Fruit fly (Drosophila melanogaster): Measurements from ENCODE around the gene FoxK.

Gene FoxK

dm6 chr3L:11089805-11090440 lies 30.7 kb downstream of the FoxK start (continued):
- TF ChIP-seq Sox15 (GFP tag; optimal IDR thresholded peaks at IDR 0.05): peak; percentile 8
- peak; percentile 60 for TF ChIP-seq lz (GFP tag; optimal IDR thresholded peaks at IDR 0.05)
- peak; percentile 61 for TF ChIP-seq CG10631 (GFP tag; optimal IDR thresholded peaks at IDR 0.05)
- TF ChIP-seq CG11762 (GFP tag; optimal IDR thresholded peaks at IDR 0.05; ENCODE audit: insufficient read depth): peak; percentile 50
- peak; percentile 55 for TF ChIP-seq CG3919 (GFP tag; optimal IDR thresholded peaks at IDR 0.05)
- TF ChIP-seq fkh (GFP tag; optimal IDR thresholded peaks at IDR 0.05): peak; percentile 92
- no peak for TF ChIP-seq Hr38 (GFP tag; optimal IDR thresholded peaks at IDR 0.05)
- peak; percentile 90 for TF ChIP-seq CG32006 (GFP tag; optimal IDR thresholded peaks at IDR 0.05)
- TF ChIP-seq CG16779 (tag; optimal IDR thresholded peaks at IDR 0.05): peak; percentile 3
- TF ChIP-seq CG3032 (tag; optimal IDR thresholded peaks at IDR 0.05): peak; percentile 11
- TF ChIP-seq Lpt (GFP tag; optimal IDR thresholded peaks at IDR 0.05): peak; percentile 71
- peak; percentile 54 for TF ChIP-seq CG31627 (GFP tag; optimal IDR thresholded peaks at IDR 0.05)
- peak; percentile 49 for TF ChIP-seq Eip75B (GFP tag; optimal IDR thresholded peaks at IDR 0.05)
- TF ChIP-seq cyc (GFP tag; optimal IDR thresholded peaks at IDR 0.05): peak; percentile 42
- peak; percentile 79 for TF ChIP-seq CG8119 (GFP tag; IDR thresholded peaks at IDR 0.05)
- TF ChIP-seq net (GFP tag; optimal IDR thresholded peaks at IDR 0.05): peak; percentile 84
- no peak for TF ChIP-seq Eip93F (GFP tag; optimal IDR thresholded peaks at IDR 0.05)
- peak; percentile 12 for TF ChIP-seq CG7368 (GFP tag; optimal IDR thresholded peaks at IDR 0.05)
- TF ChIP-seq CG1621 (tag; optimal IDR thresholded peaks at IDR 0.05): no peak
- no peak for TF ChIP-seq Blimp-1 (GFP tag; optimal IDR thresholded peaks at IDR 0.05)
- peak; percentile 28 to 57 for TF ChIP-seq ss (GFP tag; optimal IDR thresholded peaks at IDR 0.05)
- peak; percentile 15 for TF ChIP-seq spab (GFP tag; optimal IDR thresholded peaks at IDR 0.05)
- TF ChIP-seq Eip78C (GFP tag): peak; percentile 92
- peak; percentile 62 for TF ChIP-seq Hr39 (GFP tag; optimal IDR thresholded peaks at IDR 0.05)
- peak; percentile 50 for TF ChIP-seq CG6792 (GFP tag; optimal IDR thresholded peaks at IDR 0.05)
- peak; percentile 88 for TF ChIP-seq svp (GFP tag)
- TF ChIP-seq CG4318 (GFP tag; optimal IDR thresholded peaks at IDR 0.05): peak; percentile 77

DNA sequence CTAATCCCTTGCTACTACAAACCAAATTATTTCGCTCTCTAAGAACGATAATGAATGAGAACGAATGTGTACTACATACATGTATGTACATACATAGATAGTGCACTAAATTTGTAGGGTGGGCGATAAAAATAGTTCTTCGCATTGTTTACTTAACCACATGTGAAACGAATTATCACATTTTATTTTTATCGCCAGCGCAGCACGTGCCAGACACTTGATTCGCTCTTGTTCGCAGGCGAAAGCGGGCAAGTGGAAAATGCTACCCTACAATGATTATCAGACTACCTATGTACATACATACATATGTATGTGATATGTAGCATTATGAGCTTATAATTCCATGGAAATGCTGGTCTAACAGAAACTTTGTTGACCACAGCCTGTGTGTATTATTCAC lies 34.8 kb downstream of the FoxK start:
- no peak for TF ChIP-seq topi (GFP tag; optimal IDR thresholded peaks at IDR 0.05)
- no peak for TF ChIP-seq CG11902 (GFP tag; optimal IDR thresholded peaks at IDR 0.05)
- TF ChIP-seq fkh (GFP tag; optimal IDR thresholded peaks at IDR 0.05): peak; percentile 84
- TF ChIP-seq salr (GFP tag; optimal IDR thresholded peaks at IDR 0.05): no peak
- TF ChIP-seq vri (GFP tag; optimal IDR thresholded peaks at IDR 0.05): no peak
- TF ChIP-seq Hr38 (GFP tag; optimal IDR thresholded peaks at IDR 0.05): no peak
- no peak for TF ChIP-seq Hr39 (GFP tag; optimal IDR thresholded peaks at IDR 0.05)

- TF ChIP-seq dsx (GFP tag; optimal IDR thresholded peaks at IDR 0.05; ENCODE audit: poor library complexity, severe bottlenecking) (peak; percentile 96), CG7368 (GFP tag; optimal IDR thresholded peaks at IDR 0.05) (peak; percentile 96), CG31627 (GFP tag; optimal IDR thresholded peaks at IDR 0.05) (peak; percentile 87), spab (GFP tag; optimal IDR thresholded peaks at IDR 0.05) (peak; percentile 95), CG1621 (tag; optimal IDR thresholded peaks at IDR 0.05) (peak; percentile 93), Eip78C (GFP tag) (peak; percentile 100), Sox14 (GFP tag; optimal IDR thresholded peaks at IDR 0.05) (peak; percentile 98), Hr39 (GFP tag; optimal IDR thresholded peaks at IDR 0.05) (no peak), Gug (GFP tag; IDR thresholded peaks at IDR 0.05) (peak; percentile 99), svp (GFP tag) (no peak), Hr4 (GFP tag; optimal IDR thresholded peaks at IDR 0.05) (peak; percentile 99), Smox (GFP tag; optimal IDR thresholded peaks at IDR 0.05) (no peak), CG8319 (GFP tag; optimal IDR thresholded peaks at IDR 0.05) (peak; percentile 85), CG9139 (GFP tag; optimal IDR thresholded peaks at IDR 0.05) (peak; percentile 93), vri (GFP tag; optimal IDR thresholded peaks at IDR 0.05) (peak; percentile 63), fd59A (GFP tag; optimal IDR thresholded peaks at IDR 0.05) (peak; percentile 96), dac (GFP tag; optimal IDR thresholded peaks at IDR 0.05) (peak; percentile 94), CG11294 (GFP tag; IDR thresholded peaks at IDR 0.05) (peak; percentile 99), Met (GFP tag; optimal IDR thresholded peaks at IDR 0.05) (no peak), Eip93F (GFP tag; optimal IDR thresholded peaks at IDR 0.05) (no peak), esn (GFP tag; optimal IDR thresholded peaks at IDR 0.05) (peak; percentile 92), achi (GFP tag; optimal IDR thresholded peaks at IDR 0.05) (peak; percentile 98), Sox15 (GFP tag; optimal IDR thresholded peaks at IDR 0.05) (peak; percentile 80), CG11762 (GFP tag; optimal IDR thresholded peaks at IDR 0.05; ENCODE audit: insufficient read depth) (peak; percentile 97), Eip75B (GFP tag; optimal IDR thresholded peaks at IDR 0.05) (peak; percentile 99), ss (GFP tag; optimal IDR thresholded peaks at IDR 0.05) (peak; percentile 95 to 97), topi (GFP tag; optimal IDR thresholded peaks at IDR 0.05) (peak; percentile 93), lz (GFP tag; optimal IDR thresholded peaks at IDR 0.05) (peak; percentile 88), CG3919 (GFP tag; optimal IDR thresholded peaks at IDR 0.05) (peak; percentile 98)
Observed at dm6 chr3L:11084557-11085231, 35.9 kb downstream of the FoxK start.
